Fruit fly (Drosophila melanogaster): ENCODE results near the gene Npc2c.
A peak's percentile ranks its signal among the peaks of the same experiment; 100 is the strongest.

The Npc2c gene

DNA sequence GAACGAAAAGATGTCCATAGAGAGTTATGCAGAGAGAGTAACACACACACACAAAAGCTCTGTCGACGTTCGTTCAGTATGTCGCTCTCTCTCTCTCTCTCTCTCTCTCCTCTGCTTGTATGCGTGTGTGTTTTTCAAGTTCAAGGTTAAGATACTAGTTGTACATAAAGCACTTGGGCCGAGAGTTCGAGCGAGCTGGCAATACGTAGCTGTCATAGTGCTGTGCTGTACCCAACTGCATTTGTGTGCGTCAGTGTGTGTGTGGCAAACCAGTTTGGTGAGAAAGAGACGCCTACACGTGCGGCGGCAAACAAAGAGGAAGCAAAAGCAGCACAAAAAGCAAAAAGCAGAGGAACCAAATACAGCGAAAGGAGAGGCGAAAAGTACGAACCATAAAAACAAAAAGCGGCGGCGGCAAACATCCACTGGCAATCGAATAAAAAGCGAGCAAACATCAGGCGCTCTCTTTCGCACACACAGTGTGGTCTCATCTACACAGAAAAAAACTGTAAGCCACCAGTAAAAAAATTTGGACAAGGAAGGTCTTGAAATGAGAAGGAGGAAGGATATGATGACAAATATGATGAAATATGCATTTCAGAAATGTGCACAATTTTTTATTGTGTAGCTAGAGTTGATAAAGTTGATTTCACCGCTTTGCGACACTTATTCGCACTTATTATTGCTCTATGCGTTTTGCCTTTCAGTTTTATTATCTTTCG is 27.3 kb downstream of the Npc2c start (continued):
- TF ChIP-seq CG15269 (tag; optimal IDR thresholded peaks at IDR 0.05) (peak; percentile 52), Mad (GFP tag; optimal IDR thresholded peaks at IDR 0.05) (peak; percentile 56), cato (GFP tag; optimal IDR thresholded peaks at IDR 0.05; ENCODE audit: borderline replicate concordance) (peak; percentile 40), eve (GFP tag; optimal IDR thresholded peaks at IDR 0.05) (peak in 1 of 2 experiments; percentile 86), CG9932 (GFP tag; IDR thresholded peaks at IDR 0.05) (peak; percentile 67), CG8281 (tag; optimal IDR thresholded peaks at IDR 0.05) (no peak), ci (GFP tag; IDR thresholded peaks at IDR 0.05) (peak; percentile 62; the same call in 2 of the 3 replicates), PHDP (tag; optimal IDR thresholded peaks at IDR 0.05) (peak; percentile 44), CG8924 (tag; optimal IDR thresholded peaks at IDR 0.05) (peak; percentile 35), CG8944 (GFP tag; optimal IDR thresholded peaks at IDR 0.05) (peak; percentile 69), abd-A (tag; optimal IDR thresholded peaks at IDR 0.05) (peak; percentile 87), CG8765 (GFP tag; IDR thresholded peaks at IDR 0.05) (peak; percentile 57; the same call in 1 of the 2 replicates), eyg (GFP tag; optimal IDR thresholded peaks at IDR 0.05) (peak; percentile 1), CG14667 (GFP tag; IDR thresholded peaks at IDR 0.05) (peak; percentile 56), CG4854 (GFP tag; optimal IDR thresholded peaks at IDR 0.05) (peak; percentile 45), Gsc (GFP tag; IDR thresholded peaks at IDR 0.05) (peak; percentile 40), CG6175 (GFP tag; IDR thresholded peaks at IDR 0.05) (0 out of 3 replicates have a peak, but pooled peaks have one; percentile 32), CG6854 (GFP tag; optimal IDR thresholded peaks at IDR 0.05) (peak; percentile 52), Deaf1 (tag; optimal IDR thresholded peaks at IDR 0.05) (peak; percentile 43), CG3281 (GFP tag; optimal IDR thresholded peaks at IDR 0.05) (peak; percentile 64), Atf6 (GFP tag; IDR thresholded peaks at IDR 0.05) (peak; percentile 49), fd96Cb (tag; optimal IDR thresholded peaks at IDR 0.05) (peak; percentile 43), CG34224 (GFP tag; IDR thresholded peaks at IDR 0.05; ENCODE audit: partially characterized antibody) (no peak), dmrt99B (tag; optimal IDR thresholded peaks at IDR 0.05) (peak; percentile 68), CG12391 (tag; optimal IDR thresholded peaks at IDR 0.05) (peak; percentile 43), Dref (GFP tag; IDR thresholded peaks at IDR 0.05) (no peak), pita (GFP tag; optimal IDR thresholded peaks at IDR 0.05) (no peak), CG4617 (GFP tag; optimal IDR thresholded peaks at IDR 0.05; ENCODE audit: borderline replicate concordance) (peak; percentile 9), CG10462 (GFP tag; optimal IDR thresholded peaks at IDR 0.05) (peak; percentile 10), HHEX (GFP tag; optimal IDR thresholded peaks at IDR 0.05) (peak; percentile 64), CrebB (tag; optimal IDR thresholded peaks at IDR 0.05) (no peak), CG14050 (GFP tag; IDR thresholded peaks at IDR 0.05) (peak; percentile 39; the same call in 2 of the 3 replicates), CG13424 (tag; optimal IDR thresholded peaks at IDR 0.05) (peak; percentile 22), CG10959 (GFP tag; IDR thresholded peaks at IDR 0.05) (no peak), CG4328 (GFP tag; optimal IDR thresholded peaks at IDR 0.05) (no peak), az2 (GFP tag; optimal IDR thresholded peaks at IDR 0.05) (peak; percentile 68), Bgb (GFP tag; IDR thresholded peaks at IDR 0.05; ENCODE audit: partially characterized antibody) (0 out of 2 replicates have a peak, but pooled peaks have one; percentile 13), exex (tag; optimal IDR thresholded peaks at IDR 0.05) (peak; percentile 5)

- TF ChIP-seq seq (GFP tag; IDR thresholded peaks at IDR 0.05) (0 out of 2 replicates have a peak, but pooled peaks have one; percentile 17), scrt (GFP tag; optimal IDR thresholded peaks at IDR 0.05) (peak; percentile 70), sc (optimal IDR thresholded peaks at IDR 0.05) (no peak), sc (GFP tag; optimal IDR thresholded peaks at IDR 0.05) (no peak), dmrt11E (tag; optimal IDR thresholded peaks at IDR 0.05) (no peak), Opbp (GFP tag; IDR thresholded peaks at IDR 0.05; ENCODE audit: partially characterized antibody) (0 out of 3 replicates have a peak, but pooled peaks have one; percentile 18), vvl (GFP tag; IDR thresholded peaks at IDR 0.05) (0 out of 2 replicates have a peak, but pooled peaks have one; percentile 5), Doc3 (GFP tag; IDR thresholded peaks at IDR 0.05; ENCODE audit: partially characterized antibody) (0 out of 3 replicates have a peak, but pooled peaks have one; percentile 13), Trl (optimal IDR thresholded peaks at IDR 0.05) (peak; percentile 90 to 98), Trl (GFP tag; optimal IDR thresholded peaks at IDR 0.05) (peak; percentile 51), ewg (GFP tag; optimal IDR thresholded peaks at IDR 0.05) (peak; percentile 68), CG8478 (optimal IDR thresholded peaks at IDR 0.05) (no peak), oc (tag; optimal IDR thresholded peaks at IDR 0.05) (peak; percentile 46)
Measured at dm6 chr3R:10089171-10089664, 29.2 kb downstream of the Npc2c start.

Data from whole organism, embryonic.